Worm (Caenorhabditis elegans): ENCODE results near the gene F25E5.8.

F25E5.8 gene

DNA sequence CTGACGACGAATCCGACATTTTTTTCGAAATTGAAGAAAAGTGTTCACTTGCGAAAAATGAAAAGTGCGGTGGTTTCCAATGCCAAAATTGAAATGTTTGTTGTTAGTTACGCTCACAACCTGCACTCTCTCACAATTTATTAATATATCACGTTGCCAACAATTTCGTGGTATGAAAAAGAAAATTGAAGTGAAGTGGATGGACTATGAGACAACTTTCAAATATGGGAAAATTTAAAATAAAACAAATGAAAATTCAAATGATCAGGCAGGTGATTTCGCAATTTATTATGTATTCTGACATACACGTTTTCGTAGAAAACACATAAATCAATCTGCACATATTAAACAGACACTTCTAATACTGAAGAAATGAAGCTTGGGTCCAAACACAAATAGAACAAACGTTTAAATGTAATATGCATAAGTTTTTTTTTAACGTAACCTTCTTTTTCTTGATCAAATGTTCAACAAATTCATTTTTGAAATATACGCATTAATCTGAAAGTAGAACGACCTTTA, 49.6 kb upstream of the F25E5.8 start, which contains the start of gene srp-6:
Gene srp-6, minus strand, starts transcription at position 51 of the 522 bp plus-strand sequence.
- TF ChIP-seq dve-1 (tag; optimal IDR thresholded peaks at IDR 0.05; ENCODE audit: insufficient read depth) (peak; percentile 10), gei-8 (GFP tag; optimal IDR thresholded peaks at IDR 0.05) (no peak), F44E2.7 (GFP tag; IDR thresholded peaks at IDR 0.05) (no peak), nhr-11 (tag; optimal IDR thresholded peaks at IDR 0.05) (peak; percentile 9), php-3 (GFP tag; IDR thresholded peaks at IDR 0.05) (no peak), madf-9 (GFP tag; conservative IDR thresholded peaks at IDR 0.05) (no peak), unc-62 (GFP tag; optimal IDR thresholded peaks at IDR 0.05 in 1 of 2) (peak in 1 of 2 experiments; percentile 66), unc-62 (tag; optimal IDR thresholded peaks at IDR 0.05) (no peak), jun-1 (tag; optimal IDR thresholded peaks at IDR 0.05) (no peak), ztf-7 (tag; optimal IDR thresholded peaks at IDR 0.05) (no peak), ceh-62 (tag; optimal IDR thresholded peaks at IDR 0.05) (no peak)

DNA sequence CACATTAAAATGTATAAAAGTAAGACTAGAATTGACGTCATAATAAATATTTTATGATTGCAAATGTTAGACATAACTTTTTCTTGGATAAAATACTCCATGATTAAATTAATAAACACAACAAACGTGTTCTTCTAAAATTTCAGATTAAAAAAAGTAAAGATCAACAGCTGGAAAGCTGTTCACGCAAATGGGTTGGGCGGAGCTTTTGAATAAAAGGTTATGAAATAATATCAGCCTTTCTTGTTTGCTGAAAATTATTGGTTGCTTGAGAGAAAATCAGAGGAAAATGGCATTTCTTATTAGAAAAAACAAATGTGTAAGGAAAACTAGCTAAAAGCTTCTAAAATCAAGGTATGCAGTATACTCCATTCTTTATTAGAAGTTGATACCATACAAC, 48.0 kb upstream of the F25E5.8 start, which contains the start of gene C02H6.3:
Gene C02H6.3, minus strand, starts transcription at position 101 of the 400 bp plus-strand sequence.
- TF ChIP-seq zip-2 (tag; optimal IDR thresholded peaks at IDR 0.05), result no peak
- TF ChIP-seq snpc-4 (tag; optimal IDR thresholded peaks at IDR 0.05), result no peak
- TF ChIP-seq ama-1 (optimal IDR thresholded peaks at IDR 0.05), result no peak
- TF ChIP-seq unc-39 (tag; optimal IDR thresholded peaks at IDR 0.05), result no peak
- no peak for TF ChIP-seq php-3 (GFP tag; IDR thresholded peaks at IDR 0.05)
- TF ChIP-seq aha-1 (tag), result no peak

DNA sequence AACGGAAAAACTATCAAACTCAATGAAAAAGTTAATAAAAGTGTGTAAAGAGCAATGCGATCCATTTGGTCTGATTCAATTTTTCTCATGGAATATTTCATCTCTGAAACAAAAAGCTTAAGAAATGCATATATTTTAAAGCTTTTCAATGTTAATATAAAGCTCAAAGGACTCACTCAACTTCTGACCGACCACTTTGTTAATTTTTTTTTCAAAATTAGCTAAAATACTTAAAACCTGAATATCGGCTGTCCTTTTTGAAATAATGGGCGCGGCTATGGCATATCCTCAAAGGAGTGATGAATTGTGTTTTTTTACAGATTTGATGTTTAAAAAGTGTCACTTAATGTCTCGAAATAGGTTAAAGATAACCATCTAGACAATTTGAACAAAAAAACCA, 46.0 kb upstream of the F25E5.8 start, which contains the start of gene C02H6.1:
Gene C02H6.1, minus strand, starts transcription at position 101 of the 400 bp plus-strand sequence.
- TF ChIP-seq lim-7 (GFP tag; IDR thresholded peaks at IDR 0.05) (no peak), jun-1 (tag; optimal IDR thresholded peaks at IDR 0.05) (no peak), ztf-7 (tag; optimal IDR thresholded peaks at IDR 0.05) (no peak)

DNA sequence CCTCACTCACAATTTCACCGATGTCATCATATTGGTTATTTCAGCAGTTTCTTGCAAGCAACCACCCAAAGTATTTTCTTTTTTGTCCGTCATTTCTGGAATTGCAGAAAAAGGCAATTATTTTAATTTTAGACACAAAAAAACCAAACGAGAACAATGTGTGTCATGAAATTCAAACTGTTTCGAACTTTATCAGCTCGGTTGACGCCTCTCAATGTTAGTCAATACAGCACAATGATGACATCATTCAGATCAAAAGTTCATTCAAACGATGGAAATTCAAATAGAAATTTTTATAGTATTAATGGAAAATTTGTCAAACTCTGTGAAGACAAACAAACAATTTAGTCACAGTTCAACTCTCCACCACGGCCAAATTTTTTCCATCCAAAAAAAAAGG, 43.8 kb upstream of the F25E5.8 start, which contains the start of gene fbxa-105:
Gene fbxa-105, minus strand, starts transcription at position 97 of the 400 bp plus-strand sequence.
- TF ChIP-seq nhr-111 (GFP tag; optimal IDR thresholded peaks at IDR 0.05) (no peak), ceh-32 (tag; optimal IDR thresholded peaks at IDR 0.05; ENCODE audit: poor library complexity) (no peak), pqm-1 (tag; optimal IDR thresholded peaks at IDR 0.05) (peak; percentile 77), ceh-62 (tag; optimal IDR thresholded peaks at IDR 0.05) (no peak), daf-16 (GFP tag; optimal IDR thresholded peaks at IDR 0.05) (no peak), daf-16 (tag; optimal IDR thresholded peaks at IDR 0.05) (peak; percentile 59), tra-1 (GFP tag; IDR thresholded peaks at IDR 0.05) (no peak), nhr-28 (tag; optimal IDR thresholded peaks at IDR 0.05) (peak; percentile 26), rbr-2 (tag; optimal IDR thresholded peaks at IDR 0.05) (no peak), fkh-10 (GFP tag; optimal IDR thresholded peaks at IDR 0.05) (no peak), spr-1 (tag; optimal IDR thresholded peaks at IDR 0.05) (no peak), dve-1 (tag; optimal IDR thresholded peaks at IDR 0.05; ENCODE audit: insufficient read depth) (peak; percentile 24), hmg-1.1 (GFP tag; IDR thresholded peaks at IDR 0.05) (no peak), mxl-3 (GFP tag; optimal IDR thresholded peaks at IDR 0.05) (no peak), lim-7 (GFP tag; IDR thresholded peaks at IDR 0.05) (no peak), mdt-29 (GFP tag; IDR thresholded peaks at IDR 0.05) (no peak), dmd-8 (GFP tag; IDR thresholded peaks at IDR 0.05) (no peak), nhr-25 (tag; optimal IDR thresholded peaks at IDR 0.05; ENCODE audit: borderline replicate concordance, insufficient read depth) (no peak), vab-7 (GFP tag; IDR thresholded peaks at IDR 0.05) (no peak), zip-11 (GFP tag; IDR thresholded peaks at IDR 0.05) (no peak), zfp-3 (GFP tag; conservative IDR thresholded peaks at IDR 0.05) (no peak), unc-39 (tag; optimal IDR thresholded peaks at IDR 0.05) (no peak)

DNA sequence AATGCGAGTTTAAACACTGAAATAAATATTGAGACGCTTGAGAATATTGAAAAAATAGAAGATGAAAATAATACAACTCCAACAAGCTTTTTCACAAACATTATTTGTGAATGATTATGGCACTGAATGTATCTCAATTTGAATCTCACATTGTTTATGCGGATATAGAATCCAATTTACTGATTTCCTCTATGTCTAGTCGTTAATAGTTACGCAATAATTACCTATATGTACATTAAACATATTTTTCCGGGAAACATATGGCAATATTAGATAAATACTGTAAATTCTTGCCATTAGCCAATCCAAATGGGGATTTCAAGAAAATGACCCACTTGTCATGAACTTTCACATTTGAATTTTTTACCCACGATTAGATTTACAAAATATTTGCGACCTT, 40.4 kb upstream of the F25E5.8 start, which contains the start of gene srx-9:
Gene srx-9, minus strand, starts transcription at position 101 of the 400 bp plus-strand sequence.
- TF ChIP-seq hlh-30 (tag; optimal IDR thresholded peaks at IDR 0.05; ENCODE audit: insufficient read depth) (no peak), unc-62 (GFP tag; optimal IDR thresholded peaks at IDR 0.05 in 1 of 2) (peak in 1 of 2 experiments; percentile 2), unc-62 (tag; optimal IDR thresholded peaks at IDR 0.05) (no peak)
